Fruit fly (Drosophila melanogaster) whole organism, embryonic: ENCODE results near the gene CG45073.

Experiments used
- Aef1 ChIP-seq: fragments of 200-800 bp; sonication (Bioruptor generic); IDR thresholded peaks from 3 replicates; pipeline ENCODE4 v1.3.6; 2022; ENCODE audit warnings: missing biosample characterization, missing genetic modification characterization
- Bdp1 ChIP-seq: fragments of 200-800 bp; sonication (Bioruptor generic); optimal IDR thresholded peaks from 3 replicates; lab custom pipeline; 2016; ENCODE audit warnings: missing biosample characterization, missing genetic modification characterization
- CG13123 ChIP-seq: fragments of 200-800 bp; sonication (Bioruptor generic); optimal IDR thresholded peaks from 2 replicates; lab custom pipeline; 2016; ENCODE audit warnings: missing biosample characterization, missing genetic modification characterization
- CG13624 ChIP-seq: fragments of 200-800 bp; sonication (Bioruptor generic); optimal IDR thresholded peaks from 2 replicates; lab custom pipeline; 2016; ENCODE audit warnings: missing biosample characterization, missing genetic modification characterization
- CG13775 ChIP-seq: fragments of 200-800 bp; sonication (Bioruptor generic); optimal IDR thresholded peaks from 3 replicates; lab custom pipeline; 2017; ENCODE audit warnings: missing biosample characterization, mild to moderate bottlenecking, missing genetic modification characterization
- CG15479 ChIP-seq: fragments of 200-800 bp; sonication (Bioruptor generic); optimal IDR thresholded peaks from 3 replicates; lab custom pipeline; 2019; ENCODE audit warnings: missing biosample characterization, mild to moderate bottlenecking, missing genetic modification characterization, moderate library complexity
- CG17385 ChIP-seq: fragments of 200-800 bp; sonication (Bioruptor generic); optimal IDR thresholded peaks from 3 replicates; lab custom pipeline; 2018; ENCODE audit warnings: missing biosample characterization, mild to moderate bottlenecking, missing genetic modification characterization
- CG17912 ChIP-seq: fragments of 200-800 bp; sonication (Bioruptor generic); optimal IDR thresholded peaks from 2 replicates; lab custom pipeline; 2018; ENCODE audit warnings: missing biosample characterization, mild to moderate bottlenecking, missing genetic modification characterization
- CG1792 ChIP-seq: fragments of 200-800 bp; sonication (Bioruptor generic); optimal IDR thresholded peaks from 2 replicates; lab custom pipeline; 2016; ENCODE audit warnings: missing biosample characterization, missing genetic modification characterization
- CG30020 ChIP-seq: fragments of 200-800 bp; optimal IDR thresholded peaks from 2 replicates; lab custom pipeline; 2019; ENCODE audit warnings: missing biosample characterization, mild to moderate bottlenecking, missing genetic modification characterization, moderate library complexity
- CG31224 ChIP-seq: fragments of 200-800 bp; sonication (Bioruptor generic); IDR thresholded peaks from 2 replicates; pipeline ENCODE4 v1.3.6; 2022; ENCODE audit warnings: missing biosample characterization, missing genetic modification characterization
- CG33213 ChIP-seq: fragments of 200-800 bp; sonication (Bioruptor generic); optimal IDR thresholded peaks from 3 replicates; lab custom pipeline; 2016; ENCODE audit warnings: missing biosample characterization, missing genetic modification characterization
- CG3407 ChIP-seq: fragments of 200-800 bp; sonication (Bioruptor generic); optimal IDR thresholded peaks from 2 replicates; lab custom pipeline; 2018; ENCODE audit warnings: missing biosample characterization, mild to moderate bottlenecking, missing genetic modification characterization
- CG4707 ChIP-seq: fragments of 200-800 bp; sonication (Bioruptor generic); optimal IDR thresholded peaks from 2 replicates; lab custom pipeline; 2018; ENCODE audit warnings: missing biosample characterization, mild to moderate bottlenecking, missing genetic modification characterization, moderate library complexity
- CG6175 ChIP-seq: fragments of 200-800 bp; sonication (Bioruptor generic); IDR thresholded peaks from 3 replicates; pipeline ENCODE4 v1.3.6; 2022; ENCODE audit warnings: missing biosample characterization, missing genetic modification characterization
- CG7786 ChIP-seq: fragments of 200-800 bp; sonication (Bioruptor generic); optimal IDR thresholded peaks from 2 replicates; lab custom pipeline; 2016; ENCODE audit warnings: missing biosample characterization, missing genetic modification characterization
- CG8089 ChIP-seq: fragments of 200-800 bp; sonication (Bioruptor generic); optimal IDR thresholded peaks from 3 replicates; lab custom pipeline; 2016; ENCODE audit warnings: missing biosample characterization, missing genetic modification characterization
- CG8281 ChIP-seq: fragments of 200-800 bp; sonication (Bioruptor generic); optimal IDR thresholded peaks from 2 replicates; lab custom pipeline; 2018; ENCODE audit warnings: missing biosample characterization, mild to moderate bottlenecking, missing genetic modification characterization, moderate library complexity
- CG8359 ChIP-seq: fragments of 200-800 bp; sonication (Bioruptor generic); optimal IDR thresholded peaks from 2 replicates; lab custom pipeline; 2017; ENCODE audit warnings: missing biosample characterization, mild to moderate bottlenecking, missing genetic modification characterization, borderline replicate concordance
- CG9797 ChIP-seq: fragments of 200-800 bp; sonication (Bioruptor generic); optimal IDR thresholded peaks from 3 replicates; lab custom pipeline; 2018; ENCODE audit warnings: missing biosample characterization, mild to moderate bottlenecking, missing genetic modification characterization
- Dip3 ChIP-seq: fragments of 200-800 bp; sonication (Bioruptor generic); optimal IDR thresholded peaks from 3 replicates; lab custom pipeline; 2016; ENCODE audit warnings: missing biosample characterization, missing genetic modification characterization
- GATAe ChIP-seq: fragments of 200-800 bp; sonication (Bioruptor generic); conservative IDR thresholded peaks from 2 replicates; pipeline ENCODE4 v1.3.6; 2022; ENCODE audit warnings: missing biosample characterization, missing genetic modification characterization
- Hr3 ChIP-seq: fragments of 200-800 bp; sonication (Bioruptor generic); optimal IDR thresholded peaks from 3 replicates; lab custom pipeline; 2016; ENCODE audit warnings: missing biosample characterization, missing genetic modification characterization
- Hr78 ChIP-seq, 2 experiments: fragments of 200-800 bp in 1 of 2; fragments of >200 bp in 1 of 2; sonication (Bioruptor generic) in 1 of 2; optimal IDR thresholded peaks; 2 replicates each; lab custom pipeline; 2017 to 2019; ENCODE audit warnings: missing biosample characterization in 2 of 2, missing genetic modification characterization in 2 of 2, mild to moderate bottlenecking in 1 of 2, moderate library complexity in 1 of 2
- Myb ChIP-seq: fragments of 200-800 bp; sonication (Bioruptor generic); optimal IDR thresholded peaks from 2 replicates; lab custom pipeline; 2016; ENCODE audit warnings: missing biosample characterization, missing genetic modification characterization
- Nf-YA ChIP-seq: fragments of 200-800 bp; sonication (Bioruptor generic); IDR thresholded peaks from 2 replicates; pipeline ENCODE4 v1.3.6; 2022; ENCODE audit warnings: missing biosample characterization, missing genetic modification characterization
- Xrp1 ChIP-seq: fragments of 200-800 bp; sonication (Bioruptor generic); IDR thresholded peaks from 2 replicates; pipeline ENCODE4 v1.3.6; 2022; ENCODE audit warnings: missing biosample characterization, missing genetic modification characterization
- ac ChIP-seq: fragments of 200-800 bp; sonication (Bioruptor generic); optimal IDR thresholded peaks from 3 replicates; lab custom pipeline; 2017; ENCODE audit warnings: missing biosample characterization, mild to moderate bottlenecking, missing genetic modification characterization
- bab2 ChIP-seq: fragments of 200-800 bp; sonication (Bioruptor generic); optimal IDR thresholded peaks from 2 replicates; lab custom pipeline; 2016; ENCODE audit warnings: missing biosample characterization, missing genetic modification characterization
- croc ChIP-seq: fragments of 200-800 bp; sonication (Bioruptor generic); conservative IDR thresholded peaks from 3 replicates; pipeline ENCODE4 v1.3.6; 2022; ENCODE audit warnings: missing biosample characterization, missing genetic modification characterization
- crol ChIP-seq: fragments of 200-800 bp; sonication (Bioruptor generic); IDR thresholded peaks from 2 replicates; pipeline ENCODE4 v1.3.6; 2022; ENCODE audit warnings: missing biosample characterization, missing genetic modification characterization
- cwo ChIP-seq: fragments of 200-800 bp; sonication (Bioruptor generic); optimal IDR thresholded peaks from 3 replicates; lab custom pipeline; 2017; ENCODE audit warnings: missing biosample characterization, missing genetic modification characterization, mild to moderate bottlenecking, moderate library complexity, missing genetic modification reagents
- dati ChIP-seq: fragments of 200-800 bp; sonication (Bioruptor generic); IDR thresholded peaks from 2 replicates; pipeline ENCODE4 v1.3.6; 2022; ENCODE audit warnings: missing biosample characterization, missing genetic modification characterization
- dpn ChIP-seq, 2 experiments: fragments of 200-800 bp; sonication (Bioruptor generic); optimal IDR thresholded peaks; 3 replicates each; lab custom pipeline; 2016; ENCODE audit warnings: missing biosample characterization in 2 of 2, missing genetic modification characterization in 2 of 2
- grau ChIP-seq: fragments of 200-800 bp; optimal IDR thresholded peaks from 3 replicates; lab custom pipeline; 2019; ENCODE audit warnings: missing biosample characterization, mild to moderate bottlenecking, missing genetic modification characterization, moderate library complexity
- hkb ChIP-seq, 2 experiments: fragments of 200-800 bp in 1 of 2; fragments of >200 bp in 1 of 2; sonication (Bioruptor generic) in 1 of 2; IDR thresholded peaks in 1 of 2; optimal IDR thresholded peaks in 1 of 2; 2 replicates each; pipeline versions ENCODE4 v1.3.6 to Lab custom; 2017 to 2022; ENCODE audit warnings: missing biosample characterization in 1 of 2, missing genetic modification characterization in 1 of 2
- insv ChIP-seq, 2 experiments: fragments of 200-800 bp; sonication (Bioruptor generic); optimal IDR thresholded peaks; 3 replicates each; lab custom pipeline; 2016 to 2018; ENCODE audit warnings: missing biosample characterization in 2 of 2, missing genetic modification characterization in 2 of 2
- lov ChIP-seq, 2 experiments: fragments of 200-800 bp in 1 of 2; fragments of >200 bp in 1 of 2; sonication (Bioruptor generic) in 1 of 2; IDR thresholded peaks in 1 of 2; optimal IDR thresholded peaks in 1 of 2; 2 replicates in 1 of 2; 3 replicates in 1 of 2; pipeline versions ENCODE4 v1.3.6 to Lab custom; 2017 to 2022; ENCODE audit warnings: missing biosample characterization in 1 of 2, missing genetic modification characterization in 1 of 2
- nerfin-1 ChIP-seq: fragments of 200-800 bp; sonication (Bioruptor generic); optimal IDR thresholded peaks from 3 replicates; lab custom pipeline; 2019; ENCODE audit warnings: missing biosample characterization, mild to moderate bottlenecking, missing genetic modification characterization, moderate library complexity
- org-1 ChIP-seq: fragments of 200-800 bp; sonication (Bioruptor generic); optimal IDR thresholded peaks from 2 replicates; lab custom pipeline; 2017; ENCODE audit warnings: missing biosample characterization, missing genetic modification characterization
- otp ChIP-seq: fragments of 200-800 bp; sonication (Bioruptor generic); IDR thresholded peaks from 3 replicates; pipeline ENCODE4, ENCODE4 v1.3.6; 2022; ENCODE audit warnings: missing biosample characterization, missing genetic modification characterization
- phol ChIP-seq: fragments of 200-800 bp; sonication (Bioruptor generic); optimal IDR thresholded peaks from 3 replicates; lab custom pipeline; 2018; ENCODE audit warnings: missing biosample characterization, mild to moderate bottlenecking, missing genetic modification characterization, moderate library complexity
- pnt ChIP-seq: fragments of 200-800 bp; sonication (Bioruptor generic); optimal IDR thresholded peaks from 3 replicates; lab custom pipeline; 2016; ENCODE audit warnings: missing biosample characterization, missing genetic modification characterization
- run ChIP-seq: fragments of 200-800 bp; sonication (Bioruptor generic); optimal IDR thresholded peaks from 3 replicates; lab custom pipeline; 2018; ENCODE audit warnings: missing biosample characterization, mild to moderate bottlenecking, missing genetic modification characterization
- sd ChIP-seq: fragments of 200-800 bp; sonication (Bioruptor generic); optimal IDR thresholded peaks from 3 replicates; lab custom pipeline; 2018; ENCODE audit warnings: missing biosample characterization, mild to moderate bottlenecking, missing genetic modification characterization, moderate library complexity
- sens ChIP-seq: fragments of 200-800 bp; sonication (Bioruptor generic); peaks from one replicate; lab custom pipeline; 2016; ENCODE audit warnings: missing biosample characterization, missing genetic modification characterization
- slp2 ChIP-seq: fragments of 200-800 bp; sonication (Bioruptor generic); optimal IDR thresholded peaks from 2 replicates; lab custom pipeline; 2016; ENCODE audit warnings: missing biosample characterization, missing genetic modification characterization
- wek ChIP-seq: fragments of 200-800 bp; sonication (Bioruptor generic); optimal IDR thresholded peaks from 3 replicates; lab custom pipeline; 2018; ENCODE audit warnings: missing biosample characterization, mild to moderate bottlenecking, missing genetic modification characterization, moderate library complexity
- zen2 ChIP-seq: fragments of 200-800 bp; sonication (Bioruptor generic); IDR thresholded peaks from 3 replicates; pipeline ENCODE4 v1.3.6; 2022; ENCODE audit warnings: missing biosample characterization, missing genetic modification characterization; ENCODE audit not compliant: partially characterized antibody

Gene CG45073

dm6 chr3R:30102806-30103619 lies 21.5 kb downstream of the CG45073 start (continued):
- TF ChIP-seq org-1 (GFP tag; lab: Kevin White, UChicago): no peak
- no peak for TF ChIP-seq Nf-YA (GFP tag; lab: Robert Waterston, UW)
- TF ChIP-seq hkb (optimal IDR thresholded peaks at IDR 0.05; lab: Kevin White, UChicago): no peak
- TF ChIP-seq hkb (GFP tag; IDR thresholded peaks at IDR 0.05; lab: Robert Waterston, UW): no peak
- no peak for TF ChIP-seq CG8089 (GFP tag; lab: Kevin White, UChicago)
- no peak for TF ChIP-seq CG9797 (GFP tag; lab: Kevin White, UChicago)
- peak; percentile 100 for TF ChIP-seq sd (tag; lab: Kevin White, UChicago)
- TF ChIP-seq ac (GFP tag; lab: Kevin White, UChicago): no peak
- no peak for TF ChIP-seq Xrp1 (GFP tag; lab: Robert Waterston, UW)
- no peak for TF ChIP-seq croc
- no peak for TF ChIP-seq CG30020 (tag; lab: Kevin White, UChicago)
- peak; percentile 99 for TF ChIP-seq cwo (GFP tag; lab: Kevin White, UChicago)
- no peak for TF ChIP-seq CG8359
- no peak for TF ChIP-seq nerfin-1 (tag; lab: Kevin White, UChicago)
- TF ChIP-seq run (tag; lab: Kevin White, UChicago): no peak
- no peak for TF ChIP-seq dati
- TF ChIP-seq CG17912: no peak
- TF ChIP-seq phol (tag; lab: Kevin White, UChicago): no peak
- TF ChIP-seq lov (optimal IDR thresholded peaks at IDR 0.05; lab: Kevin White, UChicago): no peak
- no peak for TF ChIP-seq lov (GFP tag; IDR thresholded peaks at IDR 0.05; lab: Robert Waterston, UW)
- TF ChIP-seq bab2 (GFP tag; lab: Kevin White, UChicago): no peak
- no peak for TF ChIP-seq CG8281 (tag; lab: Kevin White, UChicago)
- no peak for TF ChIP-seq CG13775 (GFP tag; lab: Kevin White, UChicago)
- TF ChIP-seq CG31224: no peak
- no peak for TF ChIP-seq sens (GFP tag; lab: Kevin White, UChicago)
- TF ChIP-seq CG13123 (GFP tag; lab: Kevin White, UChicago): no peak
- TF ChIP-seq CG7786 (GFP tag; lab: Kevin White, UChicago): no peak
- TF ChIP-seq grau (tag; lab: Kevin White, UChicago): peak; percentile 4
- TF ChIP-seq CG1792: no peak
- peak; percentile 96 for TF ChIP-seq GATAe (GFP tag; lab: Robert Waterston, UW)
- TF ChIP-seq otp (GFP tag; lab: Robert Waterston, UW): no peak
- no peak for TF ChIP-seq pnt (GFP tag; lab: Kevin White, UChicago)
- no peak for TF ChIP-seq wek
- no peak for TF ChIP-seq Hr3 (GFP tag; lab: Kevin White, UChicago)
- no peak for TF ChIP-seq zen2 (GFP tag; lab: Robert Waterston, UW)
- no peak for TF ChIP-seq CG13624 (GFP tag; lab: Kevin White, UChicago)
- no peak for TF ChIP-seq CG6175
- no peak for TF ChIP-seq CG15479
- no peak for TF ChIP-seq Aef1
- no peak for TF ChIP-seq Dip3
- no peak for TF ChIP-seq Bdp1 (GFP tag; lab: Kevin White, UChicago)
- TF ChIP-seq CG4707 (GFP tag; lab: Kevin White, UChicago): no peak
- no peak for TF ChIP-seq dpn (GFP tag; optimal IDR thresholded peaks at IDR 0.05; lab: Kevin White, UChicago)
- TF ChIP-seq crol (GFP tag; lab: Robert Waterston, UW): no peak; the same call in 1 of the 2 replicates
- no peak for TF ChIP-seq Hr78 (GFP tag; optimal IDR thresholded peaks at IDR 0.05; lab: Kevin White, UChicago)
- TF ChIP-seq slp2 (GFP tag; lab: Kevin White, UChicago): no peak
- TF ChIP-seq CG33213 (GFP tag; lab: Kevin White, UChicago): no peak
- no peak for TF ChIP-seq CG3407
- TF ChIP-seq Myb (GFP tag; lab: Kevin White, UChicago): no peak
- no peak for TF ChIP-seq insv (GFP tag; optimal IDR thresholded peaks at IDR 0.05; lab: Kevin White, UChicago)
- no peak for TF ChIP-seq CG17385 (GFP tag; lab: Kevin White, UChicago)
